Fruit fly (Drosophila melanogaster) whole organism, embryonic: ENCODE results near the gene aop.

ENCODE experiments used
- Bdp1 ChIP-seq: fragments of 200-800 bp; sonication (Bioruptor generic); optimal IDR thresholded peaks from 3 replicates; lab custom pipeline; 2016; ENCODE audit warnings: missing biosample characterization, missing genetic modification characterization
- C15 ChIP-seq: fragments of 200-800 bp; sonication (Bioruptor generic); IDR thresholded peaks from 3 replicates; pipeline ENCODE4 v1.3.6; 2022; ENCODE audit warnings: missing biosample characterization, missing genetic modification characterization
- CG10543 ChIP-seq: fragments of 200-800 bp; sonication (Bioruptor generic); optimal IDR thresholded peaks from 3 replicates; lab custom pipeline; 2017; ENCODE audit warnings: missing biosample characterization, mild to moderate bottlenecking, missing genetic modification characterization, moderate library complexity
- CG10959 ChIP-seq: fragments of 200-800 bp; sonication (Bioruptor generic); IDR thresholded peaks from 2 replicates; pipeline ENCODE4 v1.3.6; 2022; ENCODE audit warnings: missing biosample characterization, missing genetic modification characterization
- CG11093 ChIP-seq: fragments of 200-800 bp; sonication (Bioruptor generic); IDR thresholded peaks from 3 replicates; pipeline ENCODE4 v1.3.6; 2022; ENCODE audit warnings: missing biosample characterization, missing genetic modification characterization
- CG11398 ChIP-seq: fragments of 200-800 bp; sonication (Bioruptor generic); optimal IDR thresholded peaks from 2 replicates; lab custom pipeline; 2016; ENCODE audit warnings: missing biosample characterization, missing genetic modification characterization
- CG12769 ChIP-seq: fragments of 200-800 bp; sonication (Bioruptor generic); optimal IDR thresholded peaks from 2 replicates; lab custom pipeline; 2019; ENCODE audit warnings: missing biosample characterization, mild to moderate bottlenecking, missing genetic modification characterization, moderate library complexity
- CG14441 ChIP-seq: fragments of 200-800 bp; sonication (Bioruptor generic); IDR thresholded peaks from 2 replicates; pipeline ENCODE4 v1.3.6; 2022; ENCODE audit warnings: missing biosample characterization, missing genetic modification characterization
- CG15011 ChIP-seq: fragments of 200-800 bp; sonication (Bioruptor generic); optimal IDR thresholded peaks from 3 replicates; lab custom pipeline; 2018; ENCODE audit warnings: missing biosample characterization, mild to moderate bottlenecking, missing genetic modification characterization
- CG16779 ChIP-seq: fragments of 200-800 bp; sonication (Bioruptor generic); IDR thresholded peaks from 2 replicates; pipeline ENCODE4 v1.3.6; 2022; ENCODE audit warnings: missing biosample characterization, missing genetic modification characterization
- CG16815 ChIP-seq: fragments of 200-800 bp; sonication (Bioruptor generic); optimal IDR thresholded peaks from 3 replicates; lab custom pipeline; 2017; ENCODE audit warnings: missing biosample characterization, mild to moderate bottlenecking, missing genetic modification characterization
- CG16863 ChIP-seq: fragments of 200-800 bp; sonication (Bioruptor generic); optimal IDR thresholded peaks from 3 replicates; lab custom pipeline; 2016; ENCODE audit warnings: missing biosample characterization, missing genetic modification characterization
- CG1792 ChIP-seq: fragments of 200-800 bp; sonication (Bioruptor generic); optimal IDR thresholded peaks from 2 replicates; lab custom pipeline; 2016; ENCODE audit warnings: missing biosample characterization, missing genetic modification characterization
- CG1832 ChIP-seq: fragments of 200-800 bp; sonication (Bioruptor generic); optimal IDR thresholded peaks from 2 replicates; lab custom pipeline; 2017; ENCODE audit warnings: missing biosample characterization, mild to moderate bottlenecking, missing genetic modification characterization, inconsistent platforms
- CG18476 ChIP-seq: fragments of 200-800 bp; sonication (Bioruptor generic); optimal IDR thresholded peaks from 2 replicates; lab custom pipeline; 2016; ENCODE audit warnings: missing biosample characterization, mild to moderate bottlenecking, missing genetic modification characterization
- CG3065 ChIP-seq: fragments of 200-800 bp; sonication (Bioruptor generic); optimal IDR thresholded peaks from 2 replicates; lab custom pipeline; 2016; ENCODE audit warnings: missing biosample characterization, missing genetic modification characterization
- CG34224 ChIP-seq: fragments of 200-800 bp; sonication (Bioruptor generic); IDR thresholded peaks from 3 replicates; pipeline ENCODE4 v1.3.6; 2022; ENCODE audit warnings: missing biosample characterization, missing genetic modification characterization; ENCODE audit not compliant: partially characterized antibody
- CG4328 ChIP-seq: fragments of 200-800 bp; sonication (Bioruptor generic); optimal IDR thresholded peaks from 3 replicates; lab custom pipeline; 2017; ENCODE audit warnings: missing biosample characterization, missing genetic modification reagents, missing genetic modification characterization
- CG4360 ChIP-seq: fragments of 200-800 bp; sonication (Bioruptor generic); IDR thresholded peaks from 2 replicates; pipeline ENCODE4 v1.3.6; 2022; ENCODE audit warnings: missing biosample characterization, missing genetic modification characterization
- CG4820 ChIP-seq: fragments of 200-800 bp; sonication (Bioruptor generic); optimal IDR thresholded peaks from 3 replicates; lab custom pipeline; 2016; ENCODE audit warnings: missing biosample characterization, missing genetic modification characterization
- CG6654 ChIP-seq: fragments of 200-800 bp; sonication (Bioruptor generic); optimal IDR thresholded peaks from 2 replicates; lab custom pipeline; 2017; ENCODE audit warnings: missing biosample characterization, mild to moderate bottlenecking, missing genetic modification characterization
- CG7556 ChIP-seq: fragments of 200-800 bp; sonication (Bioruptor generic); optimal IDR thresholded peaks from 2 replicates; lab custom pipeline; 2017; ENCODE audit warnings: missing biosample characterization, mild to moderate bottlenecking, missing genetic modification characterization
- CG7839 ChIP-seq: fragments of 200-800 bp; sonication (Bioruptor generic); optimal IDR thresholded peaks from 3 replicates; lab custom pipeline; 2018; ENCODE audit warnings: missing biosample characterization, mild to moderate bottlenecking, missing genetic modification characterization, moderate library complexity
- CTCF ChIP-seq: fragments of 200-800 bp; sonication (Bioruptor generic); optimal IDR thresholded peaks from 2 replicates; lab custom pipeline; 2017; ENCODE audit warnings: missing biosample characterization, mild to moderate bottlenecking, missing genetic modification characterization, moderate library complexity
- Dbx ChIP-seq: fragments of 200-800 bp; sonication (Bioruptor generic); IDR thresholded peaks from 3 replicates; pipeline ENCODE4 v1.3.6; 2022; ENCODE audit warnings: missing biosample characterization, missing genetic modification characterization
- Dip3 ChIP-seq: fragments of 200-800 bp; sonication (Bioruptor generic); optimal IDR thresholded peaks from 3 replicates; lab custom pipeline; 2016; ENCODE audit warnings: missing biosample characterization, missing genetic modification characterization
- Dref ChIP-seq: fragments of 200-800 bp; sonication (Bioruptor generic); IDR thresholded peaks from 2 replicates; pipeline ENCODE4 v1.3.6; 2022; ENCODE audit warnings: missing biosample characterization, missing genetic modification characterization
- Drgx ChIP-seq: fragments of 200-800 bp; sonication (Bioruptor generic); IDR thresholded peaks from 2 replicates; pipeline ENCODE4 v1.3.6; 2022; ENCODE audit warnings: missing biosample characterization, missing genetic modification characterization
- HLH54F ChIP-seq: fragments of 200-800 bp; sonication (Bioruptor generic); optimal IDR thresholded peaks from 3 replicates; lab custom pipeline; 2016; ENCODE audit warnings: missing biosample characterization, missing genetic modification characterization
- Mad ChIP-seq: fragments of 200-800 bp; sonication (Bioruptor generic); optimal IDR thresholded peaks from 2 replicates; lab custom pipeline; 2016; ENCODE audit warnings: missing biosample characterization, missing genetic modification characterization
- NK7.1 ChIP-seq: fragments of 200-800 bp; sonication (Bioruptor generic); optimal IDR thresholded peaks from 3 replicates; lab custom pipeline; 2016; ENCODE audit warnings: missing biosample characterization, missing genetic modification characterization
- Usf ChIP-seq: fragments of 200-800 bp; sonication (Bioruptor generic); optimal IDR thresholded peaks from 2 replicates; lab custom pipeline; 2017; ENCODE audit warnings: missing genotype, missing biosample characterization, missing genetic modification characterization
- Vsx1 ChIP-seq: fragments of 200-800 bp; sonication (Bioruptor generic); optimal IDR thresholded peaks from 2 replicates; lab custom pipeline; 2017; ENCODE audit warnings: missing biosample characterization, mild to moderate bottlenecking, missing genetic modification characterization, missing genetic modification reagents
- ac ChIP-seq: fragments of 200-800 bp; sonication (Bioruptor generic); optimal IDR thresholded peaks from 3 replicates; lab custom pipeline; 2017; ENCODE audit warnings: missing biosample characterization, mild to moderate bottlenecking, missing genetic modification characterization
- ash1 ChIP-seq: fragments of 200-800 bp; sonication (Bioruptor generic); optimal IDR thresholded peaks from 2 replicates; lab custom pipeline; 2018; ENCODE audit warnings: missing biosample characterization, mild to moderate bottlenecking, missing genetic modification characterization
- btn ChIP-seq: fragments of 200-800 bp; sonication (Bioruptor generic); optimal IDR thresholded peaks from 2 replicates; lab custom pipeline; 2016; ENCODE audit warnings: missing biosample characterization, missing genetic modification characterization
- ci ChIP-seq: fragments of 200-800 bp; sonication (Bioruptor generic); IDR thresholded peaks from 3 replicates; pipeline ENCODE4 v1.3.6; 2022; ENCODE audit warnings: missing biosample characterization, missing genetic modification characterization
- fd3F ChIP-seq: fragments of 200-800 bp; sonication (Bioruptor generic); optimal IDR thresholded peaks from 2 replicates; lab custom pipeline; 2018; ENCODE audit warnings: missing biosample characterization, mild to moderate bottlenecking, missing genetic modification characterization, moderate library complexity
- hbn ChIP-seq: fragments of 200-800 bp; sonication (Bioruptor generic); IDR thresholded peaks from 2 replicates; pipeline ENCODE4 v1.3.6; 2022; ENCODE audit warnings: missing biosample characterization, missing genetic modification characterization; ENCODE audit not compliant: partially characterized antibody
- jumu ChIP-seq: fragments of 200-800 bp; sonication (Bioruptor generic); optimal IDR thresholded peaks from 3 replicates; lab custom pipeline; 2016; ENCODE audit warnings: missing biosample characterization, missing genetic modification characterization
- nerfin-1 ChIP-seq: fragments of 200-800 bp; sonication (Bioruptor generic); optimal IDR thresholded peaks from 3 replicates; lab custom pipeline; 2019; ENCODE audit warnings: missing biosample characterization, mild to moderate bottlenecking, missing genetic modification characterization, moderate library complexity
- nom ChIP-seq: fragments of 200-800 bp; sonication (Bioruptor generic); optimal IDR thresholded peaks from 2 replicates; lab custom pipeline; 2017; ENCODE audit warnings: missing biosample characterization, missing genetic modification characterization, mild to moderate bottlenecking, moderate library complexity, missing genetic modification reagents
- otp ChIP-seq: fragments of 200-800 bp; sonication (Bioruptor generic); IDR thresholded peaks from 3 replicates; pipeline ENCODE4, ENCODE4 v1.3.6; 2022; ENCODE audit warnings: missing biosample characterization, missing genetic modification characterization
- pho ChIP-seq: fragments of 200-800 bp; sonication (Bioruptor generic); optimal IDR thresholded peaks from 2 replicates; lab custom pipeline; 2016; ENCODE audit warnings: missing biosample characterization, missing genetic modification characterization
- tll ChIP-seq, 2 experiments: fragments of 200-800 bp in 1 of 2; fragments of >200 bp in 1 of 2; sonication (Bioruptor generic) in 1 of 2; optimal IDR thresholded peaks; 2 replicates each; lab custom pipeline; 2017 to 2019; ENCODE audit warnings: missing biosample characterization in 2 of 2, missing genetic modification characterization in 2 of 2, mild to moderate bottlenecking in 1 of 2, moderate library complexity in 1 of 2
- tna ChIP-seq: fragments of 200-800 bp; sonication (Bioruptor generic); IDR thresholded peaks from 2 replicates; pipeline ENCODE4 v1.3.6; 2022; ENCODE audit warnings: missing biosample characterization, missing genetic modification characterization; ENCODE audit not compliant: partially characterized antibody
- unc-4 ChIP-seq: fragments of 200-800 bp; sonication (Bioruptor generic); IDR thresholded peaks from 2 replicates; pipeline ENCODE4 v1.3.6; 2022; ENCODE audit warnings: missing biosample characterization, missing genetic modification characterization; ENCODE audit not compliant: partially characterized antibody
- z ChIP-seq: fragments of 200-800 bp; sonication (Bioruptor generic); IDR thresholded peaks from 3 replicates; pipeline ENCODE4 v1.3.6; 2022; ENCODE audit warnings: missing biosample characterization, missing genetic modification characterization
- zen ChIP-seq: fragments of 200-800 bp; sonication (Bioruptor generic); optimal IDR thresholded peaks from 3 replicates; lab custom pipeline; 2018; ENCODE audit warnings: missing biosample characterization, mild to moderate bottlenecking, missing genetic modification characterization, moderate library complexity
- zen2 ChIP-seq: fragments of 200-800 bp; sonication (Bioruptor generic); IDR thresholded peaks from 3 replicates; pipeline ENCODE4 v1.3.6; 2022; ENCODE audit warnings: missing biosample characterization, missing genetic modification characterization; ENCODE audit not compliant: partially characterized antibody

The aop gene

dm6 chr2L:2164520-2165237 is 13.9 kb downstream of the aop start (continued):
- TF ChIP-seq Vsx1 (GFP tag; lab: Kevin White, UChicago) (peak; percentile 38), ci (GFP tag; lab: Robert Waterston, UW) (0 out of 3 replicates have a peak, but pooled peaks have one; percentile 13), Drgx (GFP tag; lab: Robert Waterston, UW) (peak; percentile 75), zen2 (GFP tag; lab: Robert Waterston, UW) (no peak), CG14441 (GFP tag; lab: Robert Waterston, UW) (no peak), hbn (no peak), CG12769 (tag; lab: Kevin White, UChicago) (no peak), CG4360 (GFP tag; lab: Robert Waterston, UW) (peak; percentile 63), CG7556 (peak; percentile 56), CG11398 (GFP tag; lab: Kevin White, UChicago) (peak; percentile 44), HLH54F (GFP tag; lab: Kevin White, UChicago) (peak; percentile 40), CG16779 (no peak), nom (GFP tag; lab: Kevin White, UChicago) (peak; percentile 95), CG3065 (peak; percentile 79), CG15011 (no peak), CG16815 (GFP tag; lab: Kevin White, UChicago) (peak; percentile 77), tna (GFP tag; lab: Robert Waterston, UW) (no peak), zen (tag; lab: Kevin White, UChicago) (peak; percentile 96), NK7.1 (no peak), CG4328 (GFP tag; lab: Kevin White, UChicago) (peak; percentile 16), C15 (GFP tag; lab: Robert Waterston, UW) (no peak), CG16863 (peak; percentile 75), Bdp1 (GFP tag; lab: Kevin White, UChicago) (peak; percentile 29), tll (GFP tag; optimal IDR thresholded peaks at IDR 0.05; lab: Kevin White, UChicago) (peak; percentile 40 to 99), CG18476 (GFP tag; lab: Kevin White, UChicago) (peak; percentile 47), fd3F (GFP tag; lab: Kevin White, UChicago) (no peak), nerfin-1 (tag; lab: Kevin White, UChicago) (peak; percentile 57), CG7839 (tag; lab: Kevin White, UChicago) (peak; percentile 59), CG4820 (GFP tag; lab: Kevin White, UChicago) (peak; percentile 72), ash1 (no peak), CG6654 (no peak), z (GFP tag; lab: Robert Waterston, UW) (no peak), CG34224 (GFP tag; lab: Robert Waterston, UW) (no peak), CG11093 (GFP tag; lab: Robert Waterston, UW) (peak; percentile 54; the same call in 1 of the 3 replicates), CG10543 (GFP tag; lab: Kevin White, UChicago) (no peak), btn (peak; percentile 70), CTCF (GFP tag; lab: Kevin White, UChicago) (no peak), CG10959 (GFP tag; lab: Robert Waterston, UW) (peak; percentile 91), Dref (no peak), Usf (GFP tag; lab: Kevin White, UChicago) (peak; percentile 69), CG1792 (GFP tag; lab: Kevin White, UChicago) (peak; percentile 23), jumu (peak; percentile 53), pho (no peak), ac (GFP tag; lab: Kevin White, UChicago) (peak; percentile 64), unc-4 (GFP tag; lab: Robert Waterston, UW) (no peak), Mad (GFP tag; lab: Kevin White, UChicago) (no peak), Dbx (GFP tag; lab: Robert Waterston, UW) (no peak), Dip3 (GFP tag; lab: Kevin White, UChicago) (no peak), CG1832 (GFP tag; lab: Kevin White, UChicago) (peak; percentile 60), otp (GFP tag; lab: Robert Waterston, UW) (peak; percentile 81; the same call in 2 of the 3 replicates)
